Fruit fly (Drosophila melanogaster): ENCODE measurements around the gene Rpn3.

Gene Rpn3

dm6 chr2L:19026491-19027197, 24.9 kb upstream of the Rpn3 start (continued):
- TF ChIP-seq CG17829 (tag; optimal IDR thresholded peaks at IDR 0.05) (peak; percentile 21), Blimp-1 (GFP tag; optimal IDR thresholded peaks at IDR 0.05) (peak; percentile 34), CG10267 (tag; optimal IDR thresholded peaks at IDR 0.05) (peak; percentile 40), CG34422 (GFP tag; IDR thresholded peaks at IDR 0.05) (0 out of 3 replicates have a peak, but pooled peaks have one; percentile 39), Mes4 (GFP tag; optimal IDR thresholded peaks at IDR 0.05) (no peak), kah (GFP tag; optimal IDR thresholded peaks at IDR 0.05) (peak; percentile 28), CG10654 (GFP tag; optimal IDR thresholded peaks at IDR 0.05) (no peak), dimm (GFP tag; IDR thresholded peaks at IDR 0.05) (no peak), sima (GFP tag; optimal IDR thresholded peaks at IDR 0.05) (no peak), gce (GFP tag; IDR thresholded peaks at IDR 0.05) (no peak), Ravus (GFP tag; IDR thresholded peaks at IDR 0.05) (no peak), bsh (GFP tag; optimal IDR thresholded peaks at IDR 0.05) (peak in 1 of 2 experiments; percentile 28), CkIIα-i1 (GFP tag; IDR thresholded peaks at IDR 0.05) (no peak), lola (GFP tag; optimal IDR thresholded peaks at IDR 0.05) (no peak), unpg (GFP tag; optimal IDR thresholded peaks at IDR 0.05) (peak; percentile 44), Sry-β (GFP tag; optimal IDR thresholded peaks at IDR 0.05) (no peak), stwl (tag; optimal IDR thresholded peaks at IDR 0.05) (no peak), Max (GFP tag; optimal IDR thresholded peaks at IDR 0.05) (no peak), slbo (GFP tag; IDR thresholded peaks at IDR 0.05) (peak; percentile 52; the same call in 1 of the 2 replicates), CG17328 (GFP tag; IDR thresholded peaks at IDR 0.05) (no peak), dan (GFP tag; IDR thresholded peaks at IDR 0.05) (no peak), psq (GFP tag; optimal IDR thresholded peaks at IDR 0.05) (no peak), CG8281 (tag; optimal IDR thresholded peaks at IDR 0.05) (no peak), CG4328 (GFP tag; optimal IDR thresholded peaks at IDR 0.05) (peak; percentile 23), corto (GFP tag; optimal IDR thresholded peaks at IDR 0.05) (no peak), Opbp (GFP tag; IDR thresholded peaks at IDR 0.05; ENCODE audit: partially characterized antibody) (no peak), CG6272 (GFP tag; IDR thresholded peaks at IDR 0.05) (no peak), oc (tag; optimal IDR thresholded peaks at IDR 0.05) (no peak), CG3995 (GFP tag; optimal IDR thresholded peaks at IDR 0.05) (no peak), CG11504 (tag; optimal IDR thresholded peaks at IDR 0.05) (peak; percentile 46), Doc3 (GFP tag; IDR thresholded peaks at IDR 0.05; ENCODE audit: partially characterized antibody) (no peak), so (GFP tag; IDR thresholded peaks at IDR 0.05) (peak; percentile 64; the same call in 1 of the 3 replicates), kay (GFP tag; optimal IDR thresholded peaks at IDR 0.05) (no peak), Hr39 (optimal IDR thresholded peaks at IDR 0.05) (no peak), ranshi (GFP tag; IDR thresholded peaks at IDR 0.05) (peak; percentile 38; the same call in 1 of the 2 replicates), btn (GFP tag; optimal IDR thresholded peaks at IDR 0.05) (no peak), YL-1 (GFP tag; optimal IDR thresholded peaks at IDR 0.05) (no peak), CG15479 (GFP tag; optimal IDR thresholded peaks at IDR 0.05) (no peak), CG5953 (GFP tag; IDR thresholded peaks at IDR 0.05) (no peak), CG2202 (tag; optimal IDR thresholded peaks at IDR 0.05) (no peak), pan (optimal IDR thresholded peaks at IDR 0.05) (no peak), pan (GFP tag; optimal IDR thresholded peaks at IDR 0.05 in 1 of 2, IDR thresholded peaks at IDR 0.05 in 1 of 2) (peak in 1 of 2 experiments; percentile 20), CG13424 (tag; optimal IDR thresholded peaks at IDR 0.05) (peak; percentile 70), CG12391 (tag; optimal IDR thresholded peaks at IDR 0.05) (peak; percentile 66), CG3163 (GFP tag; optimal IDR thresholded peaks at IDR 0.05) (no peak), lilli (GFP tag; optimal IDR thresholded peaks at IDR 0.05) (peak; percentile 54), CG10321 (GFP tag; IDR thresholded peaks at IDR 0.05) (no peak), CG9437 (GFP tag; optimal IDR thresholded peaks at IDR 0.05) (peak; percentile 38), p53 (GFP tag; optimal IDR thresholded peaks at IDR 0.05) (no peak), Dll (GFP tag; IDR thresholded peaks at IDR 0.05; ENCODE audit: partially characterized antibody) (no peak)
